Fruit fly (Drosophila melanogaster): ENCODE measurements around the gene m.

Gene m

dm6 chrX:11788187-11788870 lies 34.3 kb downstream of the m start (continued):
- TF ChIP-seq CG10654 (GFP tag; optimal IDR thresholded peaks at IDR 0.05) (peak; percentile 36), CG9437 (GFP tag; optimal IDR thresholded peaks at IDR 0.05) (peak; percentile 40), CHES-1-like (GFP tag; optimal IDR thresholded peaks at IDR 0.05) (peak; percentile 24), CG9876 (GFP tag; optimal IDR thresholded peaks at IDR 0.05) (no peak), mam (GFP tag; optimal IDR thresholded peaks at IDR 0.05) (peak; percentile 57), sqz (GFP tag; optimal IDR thresholded peaks at IDR 0.05) (no peak), CG33557 (GFP tag; optimal IDR thresholded peaks at IDR 0.05) (no peak), CG12659 (GFP tag; optimal IDR thresholded peaks at IDR 0.05) (peak; percentile 67), Neu2 (GFP tag; optimal IDR thresholded peaks at IDR 0.05; ENCODE audit: borderline replicate concordance) (no peak), Bgb (GFP tag; IDR thresholded peaks at IDR 0.05; ENCODE audit: partially characterized antibody) (no peak), gcm2 (GFP tag; optimal IDR thresholded peaks at IDR 0.05) (peak; percentile 34), CG15479 (GFP tag; optimal IDR thresholded peaks at IDR 0.05) (peak; percentile 14), wor (GFP tag; IDR thresholded peaks at IDR 0.05) (peak; percentile 46; the same call in 1 of the 2 replicates), hth (optimal IDR thresholded peaks at IDR 0.05) (no peak), CG11093 (GFP tag; IDR thresholded peaks at IDR 0.05) (no peak), CG6654 (GFP tag; optimal IDR thresholded peaks at IDR 0.05) (peak; percentile 9), ro (GFP tag; IDR thresholded peaks at IDR 0.05) (peak; percentile 43; the same call in 1 of the 2 replicates), sens (GFP tag) (peak; percentile 91), D19A (tag; optimal IDR thresholded peaks at IDR 0.05) (peak; percentile 58), scrt (GFP tag; optimal IDR thresholded peaks at IDR 0.05) (peak; percentile 46), nerfin-2 (GFP tag; IDR thresholded peaks at IDR 0.05; ENCODE audit: partially characterized antibody) (no peak), CG1792 (GFP tag; optimal IDR thresholded peaks at IDR 0.05) (peak; percentile 38), CG6272 (GFP tag; IDR thresholded peaks at IDR 0.05) (no peak), CG8765 (GFP tag; IDR thresholded peaks at IDR 0.05) (0 out of 2 replicates have a peak, but pooled peaks have one; percentile 23), Ptx1 (GFP tag; IDR thresholded peaks at IDR 0.05) (peak; percentile 83), ind (GFP tag; optimal IDR thresholded peaks at IDR 0.05) (peak; percentile 70), Usf (GFP tag; optimal IDR thresholded peaks at IDR 0.05) (no peak), CG10267 (tag; optimal IDR thresholded peaks at IDR 0.05) (peak; percentile 53), CG10366 (GFP tag; IDR thresholded peaks at IDR 0.05) (peak; percentile 75), CG10462 (GFP tag; optimal IDR thresholded peaks at IDR 0.05) (peak; percentile 47), CG6689 (GFP tag; IDR thresholded peaks at IDR 0.05) (peak; percentile 59), gsb (GFP tag; IDR thresholded peaks at IDR 0.05) (peak; percentile 65), CG1024 (GFP tag; IDR thresholded peaks at IDR 0.05) (peak; percentile 41; the same call in 1 of the 2 replicates), yki (optimal IDR thresholded peaks at IDR 0.05) (no peak), CG3726 (GFP tag; IDR thresholded peaks at IDR 0.05) (peak; percentile 61; the same call in 1 of the 3 replicates), HHEX (GFP tag; optimal IDR thresholded peaks at IDR 0.05) (peak; percentile 76), repo (GFP tag; optimal IDR thresholded peaks at IDR 0.05) (no peak), jumu (GFP tag; optimal IDR thresholded peaks at IDR 0.05) (peak; percentile 65), Ada2b (GFP tag; IDR thresholded peaks at IDR 0.05) (peak; percentile 44), klu (GFP tag; IDR thresholded peaks at IDR 0.05) (0 out of 2 replicates have a peak, but pooled peaks have one; percentile 52), rib (GFP tag; IDR thresholded peaks at IDR 0.05) (no peak), CG7271 (tag; optimal IDR thresholded peaks at IDR 0.05) (no peak), cato (GFP tag; optimal IDR thresholded peaks at IDR 0.05; ENCODE audit: borderline replicate concordance) (peak; percentile 8), knrl (GFP tag; IDR thresholded peaks at IDR 0.05; ENCODE audit: partially characterized antibody) (no peak), dati (GFP tag; IDR thresholded peaks at IDR 0.05) (0 out of 2 replicates have a peak, but pooled peaks have one; percentile 6), CG7963 (GFP tag; IDR thresholded peaks at IDR 0.05; ENCODE audit: partially characterized antibody) (no peak), CG3281 (GFP tag; optimal IDR thresholded peaks at IDR 0.05) (peak; percentile 63), Dp (GFP tag; optimal IDR thresholded peaks at IDR 0.05) (no peak), Spps (tag; optimal IDR thresholded peaks at IDR 0.05) (no peak), Gug (GFP tag; IDR thresholded peaks at IDR 0.05) (no peak)
